Fruit fly (Drosophila melanogaster): ENCODE results near the gene Rpt2.
A peak's percentile ranks its signal among the peaks of the same experiment; 100 is the strongest.

The Rpt2 gene

dm6 chr3R:23933684-23934575 is 2.6 kb upstream of the Rpt2 start, which contains the start of gene CG5854 (continued):
- TF ChIP-seq CG3407 (GFP tag; optimal IDR thresholded peaks at IDR 0.05) (peak; percentile 74), lov (optimal IDR thresholded peaks at IDR 0.05) (no peak), lov (GFP tag; IDR thresholded peaks at IDR 0.05) (peak; percentile 88), zf30C (GFP tag; optimal IDR thresholded peaks at IDR 0.05) (no peak), gfzf (GFP tag; optimal IDR thresholded peaks at IDR 0.05) (peak; percentile 90), CG14014 (GFP tag; IDR thresholded peaks at IDR 0.05) (peak; percentile 66; the same call in 1 of the 2 replicates), Drgx (GFP tag; IDR thresholded peaks at IDR 0.05) (peak; percentile 98), Asciz (GFP tag; optimal IDR thresholded peaks at IDR 0.05) (peak; percentile 79), CG11085 (GFP tag; IDR thresholded peaks at IDR 0.05) (no peak), CG2202 (tag; optimal IDR thresholded peaks at IDR 0.05) (peak; percentile 56), CG12942 (GFP tag; optimal IDR thresholded peaks at IDR 0.05) (peak; percentile 50), sob (GFP tag; IDR thresholded peaks at IDR 0.05) (peak; percentile 67), Hr39 (optimal IDR thresholded peaks at IDR 0.05) (no peak), CG13894 (tag; optimal IDR thresholded peaks at IDR 0.05) (no peak), CG11560 (tag; IDR thresholded peaks at IDR 0.05) (0 out of 3 replicates have a peak, but pooled peaks have one; percentile 8), CG8359 (GFP tag; optimal IDR thresholded peaks at IDR 0.05; ENCODE audit: borderline replicate concordance) (no peak), dm (GFP tag; optimal IDR thresholded peaks at IDR 0.05) (peak; percentile 4), crol (GFP tag; IDR thresholded peaks at IDR 0.05) (peak; percentile 78), CG9727 (GFP tag; optimal IDR thresholded peaks at IDR 0.05) (peak; percentile 53), CG30020 (tag; optimal IDR thresholded peaks at IDR 0.05) (peak; percentile 5), MTF-1 (GFP tag; optimal IDR thresholded peaks at IDR 0.05; ENCODE audit: borderline replicate concordance) (peak; percentile 66), CG6813 (GFP tag; optimal IDR thresholded peaks at IDR 0.05) (peak; percentile 75), salm (tag; optimal IDR thresholded peaks at IDR 0.05) (peak; percentile 61), corto (GFP tag; optimal IDR thresholded peaks at IDR 0.05) (no peak), Fer3 (tag; optimal IDR thresholded peaks at IDR 0.05) (peak; percentile 73), CG3838 (GFP tag; optimal IDR thresholded peaks at IDR 0.05) (peak; percentile 21), tap (tag; optimal IDR thresholded peaks at IDR 0.05) (peak; percentile 68), sima (GFP tag; optimal IDR thresholded peaks at IDR 0.05) (no peak), CG3065 (GFP tag; optimal IDR thresholded peaks at IDR 0.05) (peak; percentile 50), da (GFP tag; optimal IDR thresholded peaks at IDR 0.05) (peak; percentile 42), Abd-B (GFP tag; optimal IDR thresholded peaks at IDR 0.05) (peak; percentile 33), tx (GFP tag; optimal IDR thresholded peaks at IDR 0.05) (peak; percentile 64), Blimp-1 (GFP tag; optimal IDR thresholded peaks at IDR 0.05) (peak; percentile 75), Mrtf (GFP tag; IDR thresholded peaks at IDR 0.05) (peak; percentile 39; the same call in 1 of the 3 replicates), CG12299 (tag; optimal IDR thresholded peaks at IDR 0.05) (peak; percentile 27), CG31224 (GFP tag; IDR thresholded peaks at IDR 0.05) (no peak), gsb (GFP tag; IDR thresholded peaks at IDR 0.05) (peak; percentile 33; the same call in 1 of the 2 replicates), sr (GFP tag; IDR thresholded peaks at IDR 0.05) (peak; percentile 32; the same call in 1 of the 3 replicates), Max (GFP tag; optimal IDR thresholded peaks at IDR 0.05) (peak; percentile 24), CG1603 (tag; optimal IDR thresholded peaks at IDR 0.05) (peak; percentile 92), TFAM (GFP tag; optimal IDR thresholded peaks at IDR 0.05) (no peak), unpg (GFP tag; optimal IDR thresholded peaks at IDR 0.05) (peak; percentile 87), pan (optimal IDR thresholded peaks at IDR 0.05) (no peak), pan (GFP tag; optimal IDR thresholded peaks at IDR 0.05 in 1 of 2, IDR thresholded peaks at IDR 0.05 in 1 of 2) (peak in 1 of 2 experiments; percentile 83), CG14667 (GFP tag; IDR thresholded peaks at IDR 0.05) (peak; percentile 64), slou (GFP tag; optimal IDR thresholded peaks at IDR 0.05) (no peak), jumu (GFP tag; optimal IDR thresholded peaks at IDR 0.05) (peak; percentile 5), CG2875 (GFP tag; optimal IDR thresholded peaks at IDR 0.05) (peak; percentile 74)

All from whole organism, embryonic.